Fruit fly (Drosophila melanogaster) whole organism, embryonic: Measurements from ENCODE around the gene CSN1b.
A peak's percentile ranks its signal among the peaks of the same experiment; 100 is the strongest.

Experiments
- Ada2b ChIP-seq: fragments of 200-800 bp; sonication (Bioruptor generic); IDR thresholded peaks from 2 replicates; pipeline ENCODE4 v1.3.6; 2022; ENCODE audit warnings: missing biosample characterization, missing genetic modification characterization
- B-H1 ChIP-seq: fragments of 200-800 bp; sonication (Bioruptor generic); IDR thresholded peaks from 3 replicates; pipeline ENCODE4 v1.3.6; 2022; ENCODE audit warnings: missing biosample characterization, missing genetic modification characterization
- C15 ChIP-seq: fragments of 200-800 bp; sonication (Bioruptor generic); IDR thresholded peaks from 3 replicates; pipeline ENCODE4 v1.3.6; 2022; ENCODE audit warnings: missing biosample characterization, missing genetic modification characterization
- CG10209 ChIP-seq: fragments of 200-800 bp; sonication (Bioruptor generic); optimal IDR thresholded peaks from 3 replicates; lab custom pipeline; 2017; ENCODE audit warnings: missing biosample characterization, mild to moderate bottlenecking, missing genetic modification characterization, missing genetic modification reagents
- CG11560 ChIP-seq: fragments of 200-800 bp; sonication (Bioruptor generic); IDR thresholded peaks from 3 replicates; pipeline ENCODE4 v1.3.6; 2022; ENCODE audit warnings: missing biosample characterization, missing genetic modification characterization
- CG11723 ChIP-seq: fragments of 200-800 bp; sonication (Bioruptor generic); optimal IDR thresholded peaks from 2 replicates; lab custom pipeline; 2017; ENCODE audit warnings: missing biosample characterization, mild to moderate bottlenecking, missing genetic modification characterization
- CG12659 ChIP-seq: fragments of 200-800 bp; sonication (Bioruptor generic); optimal IDR thresholded peaks from 3 replicates; lab custom pipeline; 2017; ENCODE audit warnings: mild to moderate bottlenecking, missing biosample characterization, missing genetic modification reagents, missing genetic modification characterization
- CG15479 ChIP-seq: fragments of 200-800 bp; sonication (Bioruptor generic); optimal IDR thresholded peaks from 3 replicates; lab custom pipeline; 2019; ENCODE audit warnings: missing biosample characterization, mild to moderate bottlenecking, missing genetic modification characterization, moderate library complexity
- CG16863 ChIP-seq: fragments of 200-800 bp; sonication (Bioruptor generic); optimal IDR thresholded peaks from 3 replicates; lab custom pipeline; 2016; ENCODE audit warnings: missing biosample characterization, missing genetic modification characterization
- CG17361 ChIP-seq: fragments of 200-800 bp; sonication (Bioruptor generic); IDR thresholded peaks from 3 replicates; pipeline ENCODE4 v1.3.6; 2022; ENCODE audit warnings: missing biosample characterization, missing genetic modification characterization
- CG17912 ChIP-seq: fragments of 200-800 bp; sonication (Bioruptor generic); optimal IDR thresholded peaks from 2 replicates; lab custom pipeline; 2018; ENCODE audit warnings: missing biosample characterization, mild to moderate bottlenecking, missing genetic modification characterization
- CG18476 ChIP-seq: fragments of 200-800 bp; sonication (Bioruptor generic); optimal IDR thresholded peaks from 2 replicates; lab custom pipeline; 2016; ENCODE audit warnings: missing biosample characterization, mild to moderate bottlenecking, missing genetic modification characterization
- CG18619 ChIP-seq: fragments of 200-800 bp; sonication (Bioruptor generic); optimal IDR thresholded peaks from 3 replicates; lab custom pipeline; 2017; ENCODE audit warnings: missing biosample characterization, mild to moderate bottlenecking, missing genetic modification characterization
- CG2875 ChIP-seq: fragments of 200-800 bp; sonication (Bioruptor generic); optimal IDR thresholded peaks from 2 replicates; lab custom pipeline; 2017; ENCODE audit warnings: missing biosample characterization, mild to moderate bottlenecking, missing genetic modification characterization, missing genetic modification reagents
- CG31365 ChIP-seq: fragments of 200-800 bp; sonication (Bioruptor generic); optimal IDR thresholded peaks from 2 replicates; lab custom pipeline; 2018; ENCODE audit warnings: missing biosample characterization, mild to moderate bottlenecking, missing genetic modification characterization
- CG31388 ChIP-seq: fragments of 200-800 bp; sonication (Bioruptor generic); optimal IDR thresholded peaks from 2 replicates; lab custom pipeline; 2016; ENCODE audit warnings: missing biosample characterization, missing genetic modification characterization
- CG32772 ChIP-seq: fragments of 200-800 bp; sonication (Bioruptor generic); IDR thresholded peaks from 2 replicates; pipeline ENCODE4 v1.3.6; 2022; ENCODE audit warnings: missing biosample characterization, missing genetic modification characterization
- CG3281 ChIP-seq: fragments of 200-800 bp; sonication (Bioruptor generic); optimal IDR thresholded peaks from 3 replicates; lab custom pipeline; 2017; ENCODE audit warnings: missing biosample characterization, mild to moderate bottlenecking, missing genetic modification characterization
- CG42726 ChIP-seq: fragments of 200-800 bp; sonication (Bioruptor generic); IDR thresholded peaks from 2 replicates; pipeline ENCODE4 v1.3.6; 2022; ENCODE audit warnings: missing biosample characterization, missing genetic modification characterization; ENCODE audit not compliant: partially characterized antibody
- CG4404 ChIP-seq: fragments of 200-800 bp; sonication (Bioruptor generic); IDR thresholded peaks from 2 replicates; pipeline ENCODE4 v1.3.6; 2022; ENCODE audit warnings: missing biosample characterization, missing genetic modification characterization
- CG4424 ChIP-seq: fragments of 200-800 bp; sonication (Bioruptor generic); optimal IDR thresholded peaks from 3 replicates; lab custom pipeline; 2016; ENCODE audit warnings: missing biosample characterization, missing genetic modification characterization
- CG4854 ChIP-seq: fragments of 200-800 bp; sonication (Bioruptor generic); optimal IDR thresholded peaks from 2 replicates; lab custom pipeline; 2016; ENCODE audit warnings: missing biosample characterization, missing genetic modification characterization, inconsistent platforms
- CG8290 ChIP-seq, 3 experiments: fragments of 200-800 bp; sonication (Bioruptor generic); optimal IDR thresholded peaks; 2 replicates each; lab custom pipeline; 2016 to 2019; ENCODE audit warnings: missing biosample characterization in 3 of 3, missing genetic modification characterization in 3 of 3, mild to moderate bottlenecking in 2 of 3, moderate library complexity in 1 of 3
- CG8388 ChIP-seq: fragments of 200-800 bp; sonication (Bioruptor generic); optimal IDR thresholded peaks from 2 replicates; lab custom pipeline; 2019; ENCODE audit warnings: missing biosample characterization, mild to moderate bottlenecking, missing genetic modification characterization, moderate library complexity
- CG8924 ChIP-seq: fragments of 200-800 bp; optimal IDR thresholded peaks from 3 replicates; lab custom pipeline; 2019; ENCODE audit warnings: missing biosample characterization, mild to moderate bottlenecking, missing genetic modification characterization, moderate library complexity
- CG9215 ChIP-seq: fragments of 200-800 bp; sonication (Bioruptor generic); IDR thresholded peaks from 2 replicates; pipeline ENCODE4 v1.3.6; 2022; ENCODE audit warnings: missing biosample characterization, missing genetic modification characterization
- CTCF ChIP-seq: fragments of 200-800 bp; sonication (Bioruptor generic); optimal IDR thresholded peaks from 2 replicates; lab custom pipeline; 2017; ENCODE audit warnings: missing biosample characterization, mild to moderate bottlenecking, missing genetic modification characterization, moderate library complexity
- Camta ChIP-seq: fragments of 200-800 bp; sonication (Bioruptor generic); optimal IDR thresholded peaks from 2 replicates; lab custom pipeline; 2016; ENCODE audit warnings: missing biosample characterization, missing genetic modification characterization
- E2f1 ChIP-seq: fragments of 200-800 bp; sonication (Bioruptor generic); IDR thresholded peaks from 2 replicates; pipeline ENCODE4 v1.3.6; 2022; ENCODE audit warnings: missing biosample characterization, missing genetic modification characterization
- E2f2 ChIP-seq: fragments of 200-800 bp; sonication (Bioruptor generic); IDR thresholded peaks from 2 replicates; pipeline ENCODE4 v1.3.6; 2022; ENCODE audit warnings: missing biosample characterization, missing genetic modification characterization
- ERR ChIP-seq: fragments of 200-800 bp; sonication (Bioruptor generic); optimal IDR thresholded peaks from 2 replicates; lab custom pipeline; 2016; ENCODE audit warnings: missing biosample characterization, missing genetic modification characterization
- Elba2 ChIP-seq: fragments of 200-800 bp; sonication (Bioruptor generic); optimal IDR thresholded peaks from 3 replicates; lab custom pipeline; 2016; ENCODE audit warnings: missing biosample characterization, missing genetic modification characterization
- Ets97D ChIP-seq: fragments of 200-800 bp; sonication (Bioruptor generic); optimal IDR thresholded peaks from 3 replicates; lab custom pipeline; 2016; ENCODE audit warnings: missing biosample characterization, missing genetic modification characterization
- Fer2 ChIP-seq: fragments of 200-800 bp; sonication (Bioruptor generic); optimal IDR thresholded peaks from 2 replicates; lab custom pipeline; 2018; ENCODE audit warnings: missing biosample characterization, mild to moderate bottlenecking, missing genetic modification characterization, moderate library complexity
- Hey ChIP-seq: fragments of 200-800 bp; sonication (Bioruptor generic); optimal IDR thresholded peaks from 3 replicates; lab custom pipeline; 2018; ENCODE audit warnings: missing biosample characterization, mild to moderate bottlenecking, missing genetic modification characterization
- Lim3 ChIP-seq: fragments of 200-800 bp; sonication (Bioruptor generic); IDR thresholded peaks from 2 replicates; pipeline ENCODE4 v1.3.6; 2022; ENCODE audit warnings: missing biosample characterization, missing genetic modification characterization
- Med ChIP-seq: fragments of 200-800 bp; sonication (Bioruptor generic); peaks from one replicate; lab custom pipeline; 2016; ENCODE audit warnings: missing biosample characterization, missing genetic modification characterization, mild to moderate bottlenecking, inconsistent platforms, moderate library complexity
- Mes4 ChIP-seq: fragments of 200-800 bp; sonication (Bioruptor generic); optimal IDR thresholded peaks from 2 replicates; lab custom pipeline; 2016; ENCODE audit warnings: missing biosample characterization, missing genetic modification characterization
- TFAM ChIP-seq: fragments of 200-800 bp; sonication (Bioruptor generic); optimal IDR thresholded peaks from 2 replicates; lab custom pipeline; 2017; ENCODE audit warnings: missing biosample characterization, missing genetic modification characterization, inconsistent platforms
- Vsx1 ChIP-seq: fragments of 200-800 bp; sonication (Bioruptor generic); optimal IDR thresholded peaks from 2 replicates; lab custom pipeline; 2017; ENCODE audit warnings: missing biosample characterization, mild to moderate bottlenecking, missing genetic modification characterization, missing genetic modification reagents
- ap ChIP-seq: fragments of 200-800 bp; sonication (Bioruptor generic); IDR thresholded peaks from 2 replicates; pipeline ENCODE4 v1.3.6; 2022; ENCODE audit warnings: missing biosample characterization, missing genetic modification characterization
- az2 ChIP-seq: fragments of 200-800 bp; sonication (Bioruptor generic); optimal IDR thresholded peaks from 3 replicates; lab custom pipeline; 2016; ENCODE audit warnings: missing biosample characterization, missing genetic modification characterization
- bcd ChIP-seq: fragments of 200-800 bp; sonication (Bioruptor generic); optimal IDR thresholded peaks from 2 replicates; lab custom pipeline; 2017; ENCODE audit warnings: missing biosample characterization, mild to moderate bottlenecking, missing genetic modification characterization
- br ChIP-seq: fragments of >200 bp; optimal IDR thresholded peaks from 2 replicates; lab custom pipeline; 2017
- ewg ChIP-seq: fragments of 200-800 bp; sonication (Bioruptor generic); optimal IDR thresholded peaks from 3 replicates; lab custom pipeline; 2017; ENCODE audit warnings: mild to moderate bottlenecking, missing biosample characterization, missing genetic modification reagents, missing genetic modification characterization
- eyg ChIP-seq: fragments of 200-800 bp; sonication (Bioruptor generic); optimal IDR thresholded peaks from 3 replicates; lab custom pipeline; 2016; ENCODE audit warnings: missing biosample characterization, missing genetic modification characterization
- fu2 ChIP-seq: fragments of 200-800 bp; sonication (Bioruptor generic); optimal IDR thresholded peaks from 2 replicates; lab custom pipeline; 2016; ENCODE audit warnings: missing biosample characterization, missing genetic modification characterization
- gsb-n ChIP-seq: fragments of 200-800 bp; sonication (Bioruptor generic); optimal IDR thresholded peaks from 3 replicates; lab custom pipeline; 2018; ENCODE audit warnings: missing biosample characterization, mild to moderate bottlenecking, missing genetic modification characterization
- oc ChIP-seq: fragments of 200-800 bp; sonication (Bioruptor generic); optimal IDR thresholded peaks from 2 replicates; lab custom pipeline; 2018; ENCODE audit warnings: missing biosample characterization, mild to moderate bottlenecking, missing genetic modification characterization, moderate library complexity
- pb ChIP-seq: fragments of 200-800 bp; sonication (Bioruptor generic); optimal IDR thresholded peaks from 3 replicates; lab custom pipeline; 2016; ENCODE audit warnings: missing biosample characterization, missing genetic modification characterization
- peb ChIP-seq: fragments of 200-800 bp; sonication (Bioruptor generic); IDR thresholded peaks from 2 replicates; pipeline ENCODE4 v1.3.6; 2022; ENCODE audit warnings: missing biosample characterization, missing genetic modification characterization
- z ChIP-seq: fragments of 200-800 bp; sonication (Bioruptor generic); IDR thresholded peaks from 3 replicates; pipeline ENCODE4 v1.3.6; 2022; ENCODE audit warnings: missing biosample characterization, missing genetic modification characterization
- zf30C ChIP-seq: fragments of 200-800 bp; sonication (Bioruptor generic); optimal IDR thresholded peaks from 3 replicates; lab custom pipeline; 2018; ENCODE audit warnings: missing biosample characterization, mild to moderate bottlenecking, missing genetic modification characterization

Gene CSN1b

DNA sequence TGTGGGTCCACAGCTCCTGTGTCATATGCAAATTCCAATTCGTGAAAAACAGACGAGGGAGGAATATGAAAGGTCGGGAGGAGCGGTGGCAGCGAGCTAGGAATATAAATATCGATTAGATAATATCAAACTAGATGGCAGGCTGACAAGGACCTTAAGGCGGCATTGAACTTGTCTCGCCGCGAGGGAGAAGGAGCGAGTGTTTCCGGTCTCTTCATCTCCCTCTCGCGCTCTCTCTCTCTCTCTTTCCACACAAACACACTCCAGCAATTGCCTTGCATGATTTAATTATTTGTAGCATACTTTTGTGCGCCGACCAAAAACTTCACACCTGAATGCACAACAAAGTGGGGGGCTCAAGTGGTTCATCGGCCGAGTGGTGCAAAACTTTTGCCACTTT is 42.2 kb upstream of the CSN1b start (continued):
- TF ChIP-seq CG4854 (GFP tag; lab: Kevin White, UChicago) (no peak), CG11723 (GFP tag; lab: Kevin White, UChicago) (no peak), CG11560 (no peak), CG4424 (no peak), CG9215 (GFP tag; lab: Robert Waterston, UW) (no peak), peb (GFP tag; lab: Robert Waterston, UW) (no peak), Vsx1 (GFP tag; lab: Kevin White, UChicago) (no peak), CG17912 (GFP tag; lab: Kevin White, UChicago) (no peak), Hey (no peak), CG8388 (GFP tag; lab: Kevin White, UChicago) (no peak), E2f2 (no peak), Elba2 (GFP tag; lab: Kevin White, UChicago) (no peak), eyg (GFP tag; lab: Kevin White, UChicago) (no peak), oc (tag; lab: Kevin White, UChicago) (no peak), CTCF (GFP tag; lab: Kevin White, UChicago) (peak; percentile 15), ap (GFP tag; lab: Robert Waterston, UW) (no peak), CG8290 (GFP tag; optimal IDR thresholded peaks at IDR 0.05; lab: Kevin White, UChicago) (no peak), CG8290 (tag; optimal IDR thresholded peaks at IDR 0.05; lab: Kevin White, UChicago) (no peak), Lim3 (GFP tag; lab: Robert Waterston, UW) (no peak), bcd (GFP tag; lab: Kevin White, UChicago) (peak; percentile 11), CG10209 (GFP tag; lab: Kevin White, UChicago) (no peak), CG31388 (GFP tag; lab: Kevin White, UChicago) (no peak), CG31365 (tag; lab: Kevin White, UChicago) (no peak), z (GFP tag; lab: Robert Waterston, UW) (0 out of 3 replicates have a peak, but pooled peaks have one; percentile 17), CG3281 (GFP tag; lab: Kevin White, UChicago) (no peak), CG2875 (GFP tag; lab: Kevin White, UChicago) (peak; percentile 19), ERR (no peak), Camta (GFP tag; lab: Kevin White, UChicago) (no peak), az2 (GFP tag; lab: Kevin White, UChicago) (no peak), B-H1 (no peak), zf30C (GFP tag; lab: Kevin White, UChicago) (no peak), CG18476 (GFP tag; lab: Kevin White, UChicago) (no peak), fu2 (GFP tag; lab: Kevin White, UChicago) (no peak), pb (GFP tag; lab: Kevin White, UChicago) (no peak), Med (GFP tag; lab: Kevin White, UChicago) (no peak), CG8924 (tag; lab: Kevin White, UChicago) (no peak), br (lab: Kevin White, UChicago) (no peak), Ada2b (GFP tag; lab: Robert Waterston, UW) (no peak), TFAM (GFP tag; lab: Kevin White, UChicago) (no peak), C15 (GFP tag; lab: Robert Waterston, UW) (no peak), ewg (GFP tag; lab: Kevin White, UChicago) (no peak), CG17361 (no peak), CG16863 (no peak), CG15479 (GFP tag; lab: Kevin White, UChicago) (no peak), CG32772 (no peak), Mes4 (GFP tag; lab: Kevin White, UChicago) (no peak), CG4404 (no peak), CG42726 (GFP tag; lab: Robert Waterston, UW) (no peak), Fer2 (tag; lab: Kevin White, UChicago) (no peak), E2f1 (GFP tag; lab: Robert Waterston, UW) (no peak), CG12659 (GFP tag; lab: Kevin White, UChicago) (no peak), Ets97D (GFP tag; lab: Kevin White, UChicago) (peak; percentile 81), gsb-n (tag; lab: Kevin White, UChicago) (no peak), CG18619 (GFP tag; lab: Kevin White, UChicago) (no peak)
